Fruit fly (Drosophila melanogaster): ENCODE measurements around the gene amrt.
A peak's percentile ranks its signal among the peaks of the same experiment; 100 is the strongest.

DNA sequence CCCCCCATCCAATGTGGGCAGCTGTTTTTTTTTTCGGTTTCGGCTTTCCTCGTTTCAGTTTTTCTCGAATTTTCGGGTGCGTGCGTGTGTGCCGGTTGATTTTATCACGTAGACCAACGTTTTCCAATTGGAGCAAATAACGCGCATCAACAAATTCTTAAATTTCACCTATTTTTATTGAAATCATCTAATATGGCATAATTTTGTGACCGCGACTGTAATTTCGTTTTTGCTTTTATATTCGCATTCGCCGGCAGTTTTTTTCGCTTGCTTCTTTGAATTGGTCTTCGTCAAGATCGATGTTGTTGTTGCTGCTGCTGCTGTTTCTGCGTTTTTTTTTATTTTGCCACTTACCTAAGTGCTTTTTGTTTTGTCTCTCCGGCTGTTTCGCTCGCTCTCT lies 27.8 kb upstream of the amrt start:
- TF ChIP-seq Eip75B (GFP tag; optimal IDR thresholded peaks at IDR 0.05) = no peak
- TF ChIP-seq eg (GFP tag; IDR thresholded peaks at IDR 0.05) = peak; percentile 80
- peak; percentile 35 for TF ChIP-seq Hr39 (GFP tag; optimal IDR thresholded peaks at IDR 0.05)
- TF ChIP-seq Lpt (GFP tag; optimal IDR thresholded peaks at IDR 0.05) = peak; percentile 28
- no peak for TF ChIP-seq CG6854 (GFP tag; optimal IDR thresholded peaks at IDR 0.05)
- peak; percentile 47 for TF ChIP-seq achi (GFP tag; optimal IDR thresholded peaks at IDR 0.05)
- TF ChIP-seq Gug (GFP tag; IDR thresholded peaks at IDR 0.05) = peak; percentile 42
- TF ChIP-seq CG16779 (tag; optimal IDR thresholded peaks at IDR 0.05) = peak; percentile 13

All from whole organism, prepupa.